Worm (Caenorhabditis elegans): ENCODE data around the gene mog-3.

Gene mog-3

DNA sequence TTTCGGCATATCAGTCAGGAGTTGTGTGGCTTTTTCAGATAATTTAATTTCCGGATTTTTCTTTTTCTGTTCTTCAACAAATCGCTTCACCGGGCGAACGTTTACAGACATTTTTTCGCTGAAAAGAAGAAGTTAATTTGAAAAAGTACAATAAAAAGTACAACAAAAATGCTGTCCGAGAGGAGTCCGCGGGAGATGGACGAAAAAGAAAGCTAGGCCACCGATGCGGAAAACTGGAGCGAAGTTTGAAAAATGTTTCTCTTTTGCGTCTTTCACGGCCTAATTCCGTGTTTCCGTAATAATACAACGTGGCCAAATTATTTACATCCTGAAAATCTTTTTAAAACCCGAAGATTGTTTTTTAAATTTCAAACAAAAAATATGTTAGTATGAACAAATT, 40.9 kb downstream of the mog-3 start, which contains the start of gene thoc-5 (continued):
- peak; percentile 40 for TF ChIP-seq ceh-34 (tag; optimal IDR thresholded peaks at IDR 0.05)
- peak; percentile 31 for TF ChIP-seq ceh-14 (tag; optimal IDR thresholded peaks at IDR 0.05)
- TF ChIP-seq odd-2 (tag; optimal IDR thresholded peaks at IDR 0.05): no peak
- TF ChIP-seq npax-4 (tag; optimal IDR thresholded peaks at IDR 0.05): no peak
- no peak for TF ChIP-seq K09A11.1 (tag; optimal IDR thresholded peaks at IDR 0.05; ENCODE audit: insufficient read depth)
- peak; percentile 92 for TF ChIP-seq tbx-7 (tag; optimal IDR thresholded peaks at IDR 0.05)
- TF ChIP-seq hlh-30 (tag; optimal IDR thresholded peaks at IDR 0.05; ENCODE audit: insufficient read depth): no peak
- peak; percentile 83 for TF ChIP-seq hlh-8 (tag; optimal IDR thresholded peaks at IDR 0.05)
- TF ChIP-seq pax-1 (tag; optimal IDR thresholded peaks at IDR 0.05): no peak
- TF ChIP-seq rnt-1 (tag; optimal IDR thresholded peaks at IDR 0.05): peak; percentile 74
- TF ChIP-seq F13H6.1 (tag; optimal IDR thresholded peaks at IDR 0.05): peak; percentile 86
- peak; percentile 26 for TF ChIP-seq pros-1 (tag; optimal IDR thresholded peaks at IDR 0.05)
- peak; percentile 99 for TF ChIP-seq C08G9.2 (tag; optimal IDR thresholded peaks at IDR 0.05)
- peak; percentile 34 for TF ChIP-seq hlh-6 (tag; optimal IDR thresholded peaks at IDR 0.05)
- peak; percentile 75 for TF ChIP-seq ref-2 (tag; optimal IDR thresholded peaks at IDR 0.05)
- TF ChIP-seq elt-2 (tag; optimal IDR thresholded peaks at IDR 0.05): peak; percentile 51
- TF ChIP-seq unc-3 (GFP tag; conservative IDR thresholded peaks at IDR 0.05): peak; percentile 37; the same call in 1 of the 2 replicates
- no peak for TF ChIP-seq unc-3 (tag; optimal IDR thresholded peaks at IDR 0.05)
- TF ChIP-seq ceh-2 (tag; optimal IDR thresholded peaks at IDR 0.05): peak; percentile 97
- TF ChIP-seq sdc-2 (tag; optimal IDR thresholded peaks at IDR 0.05): peak; percentile 53
